Worm (Caenorhabditis elegans) whole organism, early embryonic: ENCODE data around the gene C08D8.1.

Experiments used
- B0310.2 ChIP-seq: sonication (generic microtip); optimal IDR thresholded peaks from 2 replicates; lab custom pipeline; 2016; ENCODE audit warnings: mild to moderate bottlenecking, missing genetic modification characterization, missing compliant biosample characterization
- aly-1 ChIP-seq: sonication (generic microtip); optimal IDR thresholded peaks from 2 replicates; lab custom pipeline; 2016; ENCODE audit warnings: missing genetic modification characterization, missing compliant biosample characterization
- ama-1 ChIP-seq: fragments of 150-350 bp; optimal IDR thresholded peaks from 2 replicates; lab custom pipeline; 2014
- ceh-36 ChIP-seq: sonication (generic microtip); optimal IDR thresholded peaks from 2 replicates; lab custom pipeline; 2016; ENCODE audit warnings: missing genetic modification characterization, inconsistent platforms, missing compliant biosample characterization
- flt-1 ChIP-seq: fragments of 200-800 bp; sonication (Bioruptor generic); IDR thresholded peaks from 2 replicates; pipeline ENCODE4 v1.3.6; 2022; ENCODE audit warnings: missing genetic modification characterization, missing compliant biosample characterization
- hmbx-1 ChIP-seq: sonication (generic microtip); optimal IDR thresholded peaks from 2 replicates; lab custom pipeline; 2016; ENCODE audit warnings: mild to moderate bottlenecking, missing genetic modification characterization, missing compliant biosample characterization
- scrt-1 ChIP-seq: fragments of 200-800 bp; sonication (Bioruptor generic); IDR thresholded peaks from 2 replicates; pipeline ENCODE4 v1.3.6; 2022; ENCODE audit warnings: missing genetic modification characterization, missing compliant biosample characterization
- tra-4 ChIP-seq: sonication (generic microtip); optimal IDR thresholded peaks from 2 replicates; lab custom pipeline; 2017; ENCODE audit warnings: missing genetic modification characterization, missing compliant biosample characterization

- TF ChIP-seq aly-1 (tag; lab: Kevin White, UChicago) = no peak
- TF ChIP-seq scrt-1 (GFP tag; lab: Robert Waterston, UW) = no peak
- no peak for TF ChIP-seq ama-1 (lab: Kevin White, UChicago)
- TF ChIP-seq flt-1 = no peak
- no peak for TF ChIP-seq hmbx-1 (tag; lab: Kevin White, UChicago)
- TF ChIP-seq B0310.2 (tag; lab: Kevin White, UChicago) = no peak
- TF ChIP-seq tra-4 (tag; lab: Kevin White, UChicago) = no peak
- TF ChIP-seq ceh-36 = no peak
Observed at ce11 chrV:8375419-8375818, 29.9 kb downstream of the C08D8.1 start, which contains the start of gene F38E1.10.
